Fruit fly (Drosophila melanogaster): ENCODE measurements around the gene Pkd2.

Gene Pkd2

dm6 chr2L:12427487-12428101, 29.5 kb downstream of the Pkd2 start, which contains the start of the genes CG5446 and Trm1 (continued):
- TF ChIP-seq CG6683 (GFP tag; optimal IDR thresholded peaks at IDR 0.05) (peak; percentile 59), Lim3 (GFP tag; IDR thresholded peaks at IDR 0.05) (no peak), CG3163 (GFP tag; optimal IDR thresholded peaks at IDR 0.05) (no peak), dan (GFP tag; IDR thresholded peaks at IDR 0.05) (no peak), CG32772 (GFP tag; IDR thresholded peaks at IDR 0.05) (peak; percentile 46; the same call in 1 of the 2 replicates), Neu2 (GFP tag; optimal IDR thresholded peaks at IDR 0.05; ENCODE audit: borderline replicate concordance) (no peak), CG7556 (GFP tag; optimal IDR thresholded peaks at IDR 0.05) (peak; percentile 85), CG32532 (GFP tag; IDR thresholded peaks at IDR 0.05) (peak; percentile 51; the same call in 1 of the 2 replicates), Antp (GFP tag; optimal IDR thresholded peaks at IDR 0.05) (no peak), Doc2 (GFP tag; IDR thresholded peaks at IDR 0.05) (no peak), Taf1 (GFP tag; IDR thresholded peaks at IDR 0.05) (no peak), CG9797 (GFP tag; optimal IDR thresholded peaks at IDR 0.05) (no peak), CkIIα-i1 (GFP tag; IDR thresholded peaks at IDR 0.05) (no peak), yki (optimal IDR thresholded peaks at IDR 0.05) (no peak), CG11695 (GFP tag; IDR thresholded peaks at IDR 0.05) (peak; percentile 70; the same call in 2 of the 3 replicates), danr (GFP tag; IDR thresholded peaks at IDR 0.05) (no peak), CG18619 (GFP tag; optimal IDR thresholded peaks at IDR 0.05) (peak; percentile 62), tx (GFP tag; optimal IDR thresholded peaks at IDR 0.05) (no peak), CG4820 (GFP tag; optimal IDR thresholded peaks at IDR 0.05) (peak; percentile 48), Spps (tag; optimal IDR thresholded peaks at IDR 0.05) (peak; percentile 47), CG17328 (GFP tag; IDR thresholded peaks at IDR 0.05) (no peak), kni (GFP tag; optimal IDR thresholded peaks at IDR 0.05) (no peak), CG33213 (GFP tag; optimal IDR thresholded peaks at IDR 0.05) (no peak), sr (GFP tag; IDR thresholded peaks at IDR 0.05) (no peak), Awh (GFP tag; IDR thresholded peaks at IDR 0.05) (no peak), Nf-YB (GFP tag; optimal IDR thresholded peaks at IDR 0.05) (peak; percentile 62), scrt (GFP tag; optimal IDR thresholded peaks at IDR 0.05) (peak; percentile 47), bab2 (GFP tag; optimal IDR thresholded peaks at IDR 0.05) (peak; percentile 33), CG16815 (GFP tag; optimal IDR thresholded peaks at IDR 0.05) (peak; percentile 39), onecut (GFP tag; IDR thresholded peaks at IDR 0.05) (no peak), HmgZ (tag; optimal IDR thresholded peaks at IDR 0.05) (no peak), Nf-YA (GFP tag; IDR thresholded peaks at IDR 0.05) (no peak), CG31224 (GFP tag; IDR thresholded peaks at IDR 0.05) (0 out of 2 replicates have a peak, but pooled peaks have one; percentile 25), Six4 (GFP tag; optimal IDR thresholded peaks at IDR 0.05) (peak; percentile 70), CG18476 (GFP tag; optimal IDR thresholded peaks at IDR 0.05) (peak; percentile 3), gt (GFP tag; IDR thresholded peaks at IDR 0.05) (no peak), CG34224 (GFP tag; IDR thresholded peaks at IDR 0.05; ENCODE audit: partially characterized antibody) (no peak), emc (GFP tag; optimal IDR thresholded peaks at IDR 0.05) (no peak), CG8290 (GFP tag; optimal IDR thresholded peaks at IDR 0.05) (peak; percentile 32), CG8290 (tag; optimal IDR thresholded peaks at IDR 0.05) (no peak), Meics (GFP tag; optimal IDR thresholded peaks at IDR 0.05) (peak; percentile 76), croc (GFP tag; conservative IDR thresholded peaks at IDR 0.05) (no peak), CG15696 (tag; optimal IDR thresholded peaks at IDR 0.05) (peak; percentile 72), salm (tag; optimal IDR thresholded peaks at IDR 0.05) (no peak), repo (GFP tag; optimal IDR thresholded peaks at IDR 0.05) (no peak), CG31388 (GFP tag; optimal IDR thresholded peaks at IDR 0.05) (peak; percentile 17), hkb (optimal IDR thresholded peaks at IDR 0.05) (no peak), hkb (GFP tag; IDR thresholded peaks at IDR 0.05) (no peak), Xbp1 (GFP tag; optimal IDR thresholded peaks at IDR 0.05) (peak; percentile 56), CG12942 (GFP tag; optimal IDR thresholded peaks at IDR 0.05) (no peak), CG13624 (GFP tag; optimal IDR thresholded peaks at IDR 0.05) (peak; percentile 30), HLH3B (GFP tag; IDR thresholded peaks at IDR 0.05) (peak; percentile 55)

Data from whole organism, embryonic.